Worm (Caenorhabditis elegans) whole organism, mixed stage, embryonic: ENCODE measurements around the gene vab-19.

Experiments used
- bed-3 ChIP-seq: fragments of 200-800 bp; sonication (Bioruptor generic); optimal IDR thresholded peaks from 3 replicates; lab custom pipeline; 2018; ENCODE audit warnings: mild to moderate bottlenecking, missing genetic modification characterization, moderate library complexity, missing compliant biosample characterization
- blmp-1 ChIP-seq: fragments of 150-350 bp; optimal IDR thresholded peaks from 2 replicates; lab custom pipeline; 2014; ENCODE audit warnings: missing biosample characterization, missing genetic modification characterization
- elt-1 ChIP-seq: sonication (generic microtip); optimal IDR thresholded peaks from 2 replicates; lab custom pipeline; 2017; ENCODE audit warnings: missing genetic modification characterization, mild to moderate bottlenecking, missing compliant biosample characterization, antibody characterized with exemption, moderate library complexity, borderline replicate concordance; ENCODE audit not compliant: insufficient read depth
- lin-32 ChIP-seq: fragments of 200-800 bp; sonication (Bioruptor generic); optimal IDR thresholded peaks from 2 replicates; lab custom pipeline; 2018; ENCODE audit warnings: mild to moderate bottlenecking, missing genetic modification characterization, missing compliant biosample characterization
- lsy-2 ChIP-seq: fragments of 150-350 bp; optimal IDR thresholded peaks from 2 replicates; lab custom pipeline; 2014; ENCODE audit warnings: missing biosample characterization, missing genetic modification characterization
- nhr-12 ChIP-seq: fragments of 150-350 bp; optimal IDR thresholded peaks from 2 replicates; lab custom pipeline; 2014; ENCODE audit warnings: missing biosample characterization, missing genetic modification characterization
- nhr-2 ChIP-seq: fragments of 150-350 bp; optimal IDR thresholded peaks from 2 replicates; lab custom pipeline; 2014; ENCODE audit warnings: missing biosample characterization, missing genetic modification characterization
- nhr-237 ChIP-seq: fragments of 150-350 bp; optimal IDR thresholded peaks from 2 replicates; lab custom pipeline; 2014; ENCODE audit warnings: missing biosample characterization, missing genetic modification characterization
- nhr-28 ChIP-seq: fragments of 150-350 bp; optimal IDR thresholded peaks from 2 replicates; lab custom pipeline; 2014; ENCODE audit warnings: missing biosample characterization, missing genetic modification characterization
- nhr-76 ChIP-seq: sonication (generic microtip); optimal IDR thresholded peaks from 2 replicates; lab custom pipeline; 2017; ENCODE audit warnings: missing biosample characterization, missing genetic modification characterization
- pha-4 ChIP-seq: fragments of 150-350 bp; optimal IDR thresholded peaks from 2 replicates; lab custom pipeline; 2018; ENCODE audit warnings: missing biosample characterization, missing genetic modification reagents, missing genetic modification characterization
- snpc-4 ChIP-seq: fragments of 150-350 bp; optimal IDR thresholded peaks from 2 replicates; lab custom pipeline; 2014; ENCODE audit warnings: missing biosample characterization, missing genetic modification characterization
- unc-39 ChIP-seq: fragments of 150-350 bp; optimal IDR thresholded peaks from 2 replicates; lab custom pipeline; 2014; ENCODE audit warnings: missing biosample characterization, missing genetic modification characterization
- unc-62 ChIP-seq: fragments of 150-350 bp; optimal IDR thresholded peaks from 2 replicates; lab custom pipeline; 2014; ENCODE audit warnings: missing biosample characterization, missing genetic modification reagents, missing genetic modification characterization

- TF ChIP-seq unc-39 (tag; lab: Kevin White, UChicago) (no peak), nhr-76 (tag; lab: Kevin White, UChicago) (no peak), unc-62 (no peak), snpc-4 (tag; lab: Kevin White, UChicago) (no peak), lin-32 (GFP tag; lab: Kevin White, UChicago) (no peak), nhr-2 (tag; lab: Kevin White, UChicago) (no peak), pha-4 (tag; lab: Kevin White, UChicago) (no peak), lsy-2 (tag; lab: Kevin White, UChicago) (no peak), elt-1 (no peak), blmp-1 (tag; lab: Kevin White, UChicago) (no peak), nhr-28 (tag; lab: Kevin White, UChicago) (no peak), nhr-12 (tag; lab: Kevin White, UChicago) (no peak), bed-3 (GFP tag; lab: Kevin White, UChicago) (no peak), nhr-237 (tag; lab: Kevin White, UChicago) (no peak)
Measured at ce11 chrII:2445164-2445563, 2.1 kb downstream of the vab-19 start.
